Fruit fly (Drosophila melanogaster): ENCODE measurements around the gene CG6310.

The CG6310 gene

DNA sequence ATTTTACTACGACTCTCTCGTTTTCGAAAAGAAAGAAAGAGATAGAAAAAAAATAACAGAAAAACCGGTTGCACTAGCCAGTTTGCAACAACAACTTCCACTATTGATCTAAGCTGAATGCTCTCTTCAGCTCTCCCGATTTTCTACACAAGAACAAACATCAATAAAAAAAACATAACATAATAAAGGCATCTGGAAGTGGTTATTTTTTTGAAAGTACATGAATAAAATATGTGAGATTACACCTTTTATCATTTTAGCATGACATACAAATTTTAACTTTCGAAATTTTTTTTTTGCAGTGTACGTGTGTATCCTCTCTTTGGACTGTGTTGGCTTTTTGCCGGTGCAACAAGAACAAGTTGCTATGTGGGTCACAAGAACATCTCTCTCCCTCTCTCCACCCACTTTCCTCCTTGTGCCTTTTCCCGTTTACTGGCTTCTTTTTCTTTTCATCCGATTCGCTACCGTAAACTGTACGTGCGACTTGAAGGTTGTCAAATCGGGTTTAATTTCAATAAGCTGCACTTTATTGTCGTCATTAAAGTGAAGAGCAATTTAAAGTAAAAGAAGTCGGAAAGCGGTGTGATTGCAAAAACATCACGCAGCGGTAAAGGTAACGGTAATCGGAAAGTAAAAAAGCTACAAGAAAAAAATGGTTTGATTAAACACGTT lies 15.0 kb upstream of the CG6310 start (continued):
- TF ChIP-seq Neu2 (GFP tag; optimal IDR thresholded peaks at IDR 0.05; ENCODE audit: borderline replicate concordance) (peak; percentile 86), CG6683 (GFP tag; optimal IDR thresholded peaks at IDR 0.05) (peak; percentile 89), CG2199 (GFP tag; IDR thresholded peaks at IDR 0.05) (peak; percentile 97), ci (GFP tag; IDR thresholded peaks at IDR 0.05) (peak; percentile 99), Camta (GFP tag; optimal IDR thresholded peaks at IDR 0.05) (peak; percentile 97), stwl (tag; optimal IDR thresholded peaks at IDR 0.05) (peak; percentile 62), CG3407 (GFP tag; optimal IDR thresholded peaks at IDR 0.05) (peak; percentile 94), Xrp1 (GFP tag; IDR thresholded peaks at IDR 0.05) (peak; percentile 98), Hsf (GFP tag; optimal IDR thresholded peaks at IDR 0.05) (peak; percentile 97), dmrt99B (tag; optimal IDR thresholded peaks at IDR 0.05) (peak; percentile 97), CG2712 (tag; optimal IDR thresholded peaks at IDR 0.05) (peak; percentile 98), D (optimal IDR thresholded peaks at IDR 0.05) (no peak), D (GFP tag; optimal IDR thresholded peaks at IDR 0.05) (peak; percentile 95), HLHmδ (GFP tag; optimal IDR thresholded peaks at IDR 0.05) (no peak), CG10431 (GFP tag; optimal IDR thresholded peaks at IDR 0.05) (peak; percentile 89), CG18476 (GFP tag; optimal IDR thresholded peaks at IDR 0.05) (peak; percentile 95), Tbp (GFP tag; optimal IDR thresholded peaks at IDR 0.05) (no peak), CG5245 (GFP tag; optimal IDR thresholded peaks at IDR 0.05) (peak; percentile 96), CG9437 (GFP tag; optimal IDR thresholded peaks at IDR 0.05) (peak; percentile 92), Lpt (GFP tag; optimal IDR thresholded peaks at IDR 0.05) (no peak), mam (GFP tag; optimal IDR thresholded peaks at IDR 0.05) (peak; percentile 92), CG11696 (GFP tag; IDR thresholded peaks at IDR 0.05) (peak; percentile 87), CG7357 (GFP tag; IDR thresholded peaks at IDR 0.05) (peak; percentile 87; the same call in 2 of the 3 replicates), MBD-R2 (GFP tag; IDR thresholded peaks at IDR 0.05) (peak; percentile 76; the same call in 1 of the 2 replicates), p53 (GFP tag; optimal IDR thresholded peaks at IDR 0.05) (peak; percentile 84), Oli (tag; optimal IDR thresholded peaks at IDR 0.05) (peak; percentile 98), cwo (GFP tag; optimal IDR thresholded peaks at IDR 0.05) (peak; percentile 91), CG12391 (tag; optimal IDR thresholded peaks at IDR 0.05) (peak; percentile 98), so (GFP tag; IDR thresholded peaks at IDR 0.05) (peak; percentile 97), tna (GFP tag; IDR thresholded peaks at IDR 0.05; ENCODE audit: partially characterized antibody) (no peak), odd (GFP tag; optimal IDR thresholded peaks at IDR 0.05) (peak; percentile 95), CG10462 (GFP tag; optimal IDR thresholded peaks at IDR 0.05) (peak; percentile 97), Dip2 (GFP tag; IDR thresholded peaks at IDR 0.05) (peak; percentile 36; the same call in 1 of the 2 replicates), row (GFP tag; IDR thresholded peaks at IDR 0.05) (peak; percentile 97), CG12236 (GFP tag; optimal IDR thresholded peaks at IDR 0.05) (peak; percentile 98), CG11560 (tag; IDR thresholded peaks at IDR 0.05) (peak; percentile 74), CG8388 (GFP tag; optimal IDR thresholded peaks at IDR 0.05) (peak; percentile 97), CG8944 (GFP tag; optimal IDR thresholded peaks at IDR 0.05) (peak; percentile 94), ttk (GFP tag; IDR thresholded peaks at IDR 0.05) (peak; percentile 97), Rfx (GFP tag; IDR thresholded peaks at IDR 0.05) (peak; percentile 95), Awh (GFP tag; IDR thresholded peaks at IDR 0.05) (peak; percentile 98), repo (GFP tag; optimal IDR thresholded peaks at IDR 0.05) (peak; percentile 96), Doc2 (GFP tag; IDR thresholded peaks at IDR 0.05) (peak; percentile 80), Dbx (GFP tag; IDR thresholded peaks at IDR 0.05) (peak; percentile 82; the same call in 2 of the 3 replicates), br (optimal IDR thresholded peaks at IDR 0.05) (no peak), CG4617 (GFP tag; optimal IDR thresholded peaks at IDR 0.05; ENCODE audit: borderline replicate concordance) (peak; percentile 93), CG12744 (GFP tag; optimal IDR thresholded peaks at IDR 0.05) (peak; percentile 96), CG43689 (GFP tag; IDR thresholded peaks at IDR 0.05) (peak; percentile 89), BEAF-32 (GFP tag; optimal IDR thresholded peaks at IDR 0.05) (peak; percentile 5), CG5180 (GFP tag; optimal IDR thresholded peaks at IDR 0.05) (peak; percentile 88), sob (GFP tag; IDR thresholded peaks at IDR 0.05) (peak; percentile 95)
